Fruit fly (Drosophila melanogaster): ENCODE data around the gene CG10214.
A peak's percentile ranks its signal among the peaks of the same experiment; 100 is the strongest.

Gene CG10214

dm6 chr3R:23773610-23774364 lies 6.5 kb upstream of the CG10214 start, which contains the start of gene CG10208:
Gene CG10208, minus strand, starts transcription at chr3R:23774127.
- TF ChIP-seq CG17801 (GFP tag; optimal IDR thresholded peaks at IDR 0.05; ENCODE audit: partially characterized antibody) = no peak

DNA sequence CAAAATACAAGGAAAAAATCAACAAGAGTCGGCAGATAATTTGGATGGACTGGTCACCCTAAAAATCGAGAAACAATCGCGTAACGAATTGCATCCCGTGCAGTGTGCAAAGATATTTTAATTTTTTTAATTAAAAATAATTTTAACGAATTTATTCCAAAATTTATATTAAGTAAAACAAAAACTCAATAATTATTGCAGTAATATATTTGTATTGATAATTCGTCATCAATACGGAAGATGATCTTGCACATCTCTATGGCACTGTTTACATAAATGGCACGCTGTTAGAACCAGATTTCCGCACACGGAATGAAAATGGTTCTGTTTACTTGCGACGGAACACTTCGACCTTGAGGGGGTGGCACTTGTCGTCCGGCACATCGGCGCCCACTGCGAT lies 5.5 kb upstream of the CG10214 start, which contains the start of gene tst:
TSS of gene tst (minus strand) at position 52 of the 400 bp plus-strand sequence.
- TF ChIP-seq CG17801 (GFP tag; optimal IDR thresholded peaks at IDR 0.05; ENCODE audit: partially characterized antibody) = peak; percentile 94

DNA sequence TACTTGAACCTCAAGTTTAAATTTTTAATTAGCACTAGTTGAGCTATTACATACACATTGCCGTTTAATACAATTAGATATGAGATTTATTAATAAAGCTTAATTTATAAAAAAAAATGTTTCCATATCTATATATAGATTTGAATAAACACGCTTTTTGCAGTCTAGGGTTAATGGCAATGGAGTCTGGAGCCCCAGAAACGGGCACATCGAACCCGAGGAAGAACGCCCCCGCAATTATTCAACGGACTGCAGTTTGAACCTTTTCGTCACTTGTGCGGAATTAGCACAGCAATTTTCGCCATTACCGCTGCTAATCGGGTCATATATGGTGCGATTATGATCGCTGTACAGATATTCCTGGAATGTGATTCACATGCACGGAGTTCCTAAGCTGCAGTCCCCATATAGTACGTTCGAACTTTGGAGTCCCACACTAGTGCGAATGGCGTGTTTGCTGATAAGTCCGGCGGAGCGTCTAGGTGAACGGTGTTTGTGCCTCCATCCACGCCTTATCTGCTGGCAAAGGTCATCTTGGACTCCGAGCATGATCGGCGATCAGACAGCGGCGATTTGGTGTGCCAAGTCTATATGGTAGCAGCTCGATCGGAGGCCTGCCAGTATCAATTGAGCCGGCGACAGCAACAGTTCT lies 3.5 kb downstream of the CG10214 start, which contains the start of gene Lsd-1:
TSS of gene Lsd-1 (plus strand) at position 236 of the 652 bp plus-strand sequence.
- TF ChIP-seq CG17801 (GFP tag; optimal IDR thresholded peaks at IDR 0.05; ENCODE audit: partially characterized antibody) = no peak

DNA sequence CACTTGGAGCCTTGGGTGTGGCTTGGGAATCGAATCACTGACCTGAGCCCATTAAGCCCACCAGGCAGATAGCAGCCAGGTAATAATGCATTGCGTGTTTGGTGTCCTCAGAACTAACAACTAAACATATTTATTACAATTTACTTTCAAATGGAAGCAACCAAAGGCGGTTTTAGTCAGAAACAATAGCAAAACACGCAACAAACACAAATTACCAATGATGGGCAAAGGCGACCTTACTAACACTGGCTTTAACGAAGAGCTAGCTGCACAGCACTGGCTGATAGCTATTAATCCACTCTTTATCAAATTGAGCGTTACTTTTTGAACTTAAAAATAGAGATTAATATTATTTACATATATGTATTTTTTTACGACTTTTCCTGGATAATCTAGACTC lies 4.3 kb downstream of the CG10214 start, which contains the start of gene udt:
TSS of gene udt (minus strand) at position 249 of the 400 bp plus-strand sequence.
- TF ChIP-seq CG17801 (GFP tag; optimal IDR thresholded peaks at IDR 0.05; ENCODE audit: partially characterized antibody) = no peak

dm6 chr3R:23760219-23761018 lies 6.9 kb downstream of the CG10214 start, which contains the start of gene SdhD:
Gene SdhD, minus strand, starts transcription at chr3R:23760600.
- TF ChIP-seq CG17801 (GFP tag; optimal IDR thresholded peaks at IDR 0.05; ENCODE audit: partially characterized antibody) = peak; percentile 46

DNA sequence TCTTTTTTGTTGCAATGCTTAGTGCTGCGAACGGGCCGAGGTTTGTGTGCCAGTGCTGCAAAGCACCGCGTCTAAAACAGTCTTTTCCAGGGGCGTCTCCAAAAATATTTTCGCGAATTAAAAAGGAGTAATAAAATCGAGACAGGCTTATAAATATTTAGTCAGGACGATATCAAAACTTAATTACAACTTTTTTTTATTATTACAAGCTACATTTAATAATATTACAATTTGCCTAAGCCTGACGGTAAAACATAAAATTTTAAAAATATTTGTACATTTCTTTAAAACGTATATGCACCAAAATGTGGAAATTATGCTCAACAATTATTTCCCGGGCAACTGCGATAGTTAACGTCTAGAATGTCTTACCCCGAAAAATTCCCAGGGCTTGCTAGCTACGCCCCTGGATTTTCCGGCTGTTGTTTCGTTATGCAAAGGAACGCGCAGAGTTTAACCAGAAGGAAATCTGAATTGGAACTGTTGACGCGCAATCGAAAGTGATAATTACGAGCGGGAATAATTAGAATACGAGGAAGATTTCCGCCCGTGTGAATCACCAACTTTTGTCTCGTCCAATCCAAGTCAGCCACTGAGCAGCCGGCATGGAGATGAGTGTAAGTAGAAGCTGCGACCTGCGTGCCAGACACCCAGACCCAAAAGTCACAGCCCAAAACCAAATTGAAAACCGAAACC lies 9.2 kb downstream of the CG10214 start, which contains the start of the genes PTPMT1 and Hrd3:
TSS of gene PTPMT1 (plus strand) at position 428 of the 696 bp plus-strand sequence.
TSS of gene Hrd3 (minus strand) at position 646 of the 696 bp plus-strand sequence.
- TF ChIP-seq CG17801 (GFP tag; optimal IDR thresholded peaks at IDR 0.05; ENCODE audit: partially characterized antibody) = peak; percentile 95

DNA sequence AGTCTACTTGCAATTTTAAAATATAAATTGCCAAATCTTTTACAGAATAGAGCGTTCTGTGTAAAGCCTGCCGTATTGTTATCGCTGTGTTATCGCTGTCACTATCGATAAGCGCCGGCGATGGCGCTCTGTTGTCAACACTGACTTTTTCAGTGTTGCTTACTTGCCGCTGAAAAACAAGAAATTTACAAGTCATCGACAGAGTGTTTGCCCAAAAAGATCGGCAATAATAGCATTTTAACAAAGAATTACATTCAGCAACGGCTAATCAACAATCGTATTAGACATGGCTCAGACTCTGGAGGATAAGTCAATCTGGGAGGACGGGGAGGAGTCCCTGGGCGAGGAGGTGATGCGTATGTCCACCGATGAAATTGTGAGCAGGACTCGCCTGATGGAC lies 14.6 kb downstream of the CG10214 start, which contains the start of the genes RanBP3 and Rpt5:
TSS of gene RanBP3 (minus strand) at position 107 of the 400 bp plus-strand sequence.
TSS of gene Rpt5 (plus strand) at position 149 of the 400 bp plus-strand sequence.
- TF ChIP-seq CG17801 (GFP tag; optimal IDR thresholded peaks at IDR 0.05; ENCODE audit: partially characterized antibody) = peak; percentile 59

DNA sequence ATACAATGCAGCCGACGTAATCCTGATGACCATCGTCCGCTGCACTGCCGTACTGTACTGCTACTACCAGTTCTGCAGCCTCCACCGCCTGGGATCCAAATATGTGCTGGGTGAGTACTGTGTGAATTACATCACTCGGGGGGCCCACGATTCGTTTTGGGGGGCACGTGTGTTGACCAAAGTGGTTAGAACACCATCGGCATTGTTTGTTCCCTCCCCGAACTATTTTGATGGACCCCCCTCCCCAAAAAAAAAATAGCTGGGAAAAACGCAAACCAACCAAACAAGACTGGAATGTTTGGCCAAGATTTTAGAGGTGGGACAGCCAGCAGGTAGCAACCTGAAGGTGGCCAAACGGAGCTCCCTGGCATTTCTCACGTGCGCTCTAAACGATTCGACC lies 19.8 kb downstream of the CG10214 start:
- TF ChIP-seq CG17801 (GFP tag; optimal IDR thresholded peaks at IDR 0.05; ENCODE audit: partially characterized antibody) = no peak

dm6 chr3R:23740968-23741367 lies 26.3 kb downstream of the CG10214 start:
- no peak for TF ChIP-seq CG17801 (GFP tag; optimal IDR thresholded peaks at IDR 0.05; ENCODE audit: partially characterized antibody)

dm6 chr3R:23737676-23738574 lies 29.4 kb downstream of the CG10214 start:
- no peak for TF ChIP-seq CG17801 (GFP tag; optimal IDR thresholded peaks at IDR 0.05; ENCODE audit: partially characterized antibody)

DNA sequence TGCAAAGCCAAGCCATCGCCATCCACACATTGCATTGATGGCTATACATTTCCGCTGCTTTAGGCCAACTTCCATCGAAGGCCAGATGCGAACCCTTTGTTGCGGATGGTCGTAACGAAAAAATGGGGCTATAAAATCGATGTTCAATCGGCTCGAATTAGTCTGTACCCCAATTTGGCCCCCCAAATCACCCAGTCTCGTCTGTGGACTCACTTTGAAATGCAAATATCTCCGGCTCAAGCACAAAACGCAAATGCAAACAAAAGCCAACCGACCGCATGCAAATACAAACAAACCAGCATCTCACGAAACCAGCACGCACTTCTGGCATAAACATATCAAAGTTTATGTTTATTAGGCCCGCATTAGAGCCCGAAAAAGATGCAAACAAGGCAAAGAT lies 30.9 kb downstream of the CG10214 start:
- no peak for TF ChIP-seq CG17801 (GFP tag; optimal IDR thresholded peaks at IDR 0.05; ENCODE audit: partially characterized antibody)

- TF ChIP-seq CG17801 (GFP tag; optimal IDR thresholded peaks at IDR 0.05; ENCODE audit: partially characterized antibody) = no peak
Measured at dm6 chr3R:23735648-23736047, 31.6 kb downstream of the CG10214 start.

Measured in ovary, adult (tissue).